Fruit fly (Drosophila melanogaster) whole organism, prepupa: ENCODE data around the gene MED17.

Experiments
- Blimp-1 ChIP-seq: fragments of 200-800 bp; sonication (Bioruptor generic); optimal IDR thresholded peaks from 3 replicates; lab custom pipeline; 2017; ENCODE audit warnings: missing biosample characterization, missing genetic modification characterization, mild to moderate bottlenecking, moderate library complexity, missing genetic modification reagents
- CG16779 ChIP-seq: fragments of 200-800 bp; sonication (Bioruptor generic); optimal IDR thresholded peaks from 3 replicates; lab custom pipeline; 2017; ENCODE audit warnings: missing biosample characterization, mild to moderate bottlenecking, missing genetic modification characterization
- Ets96B ChIP-seq: fragments of 200-800 bp; optimal IDR thresholded peaks from 2 replicates; lab custom pipeline; 2019; ENCODE audit warnings: missing biosample characterization, mild to moderate bottlenecking, missing genetic modification characterization, moderate library complexity
- Smox ChIP-seq: fragments of 200-800 bp; sonication (Bioruptor generic); optimal IDR thresholded peaks from 3 replicates; lab custom pipeline; 2016; ENCODE audit warnings: missing biosample characterization, missing genetic modification characterization
- Sox102F ChIP-seq: fragments of 200-800 bp; sonication (Bioruptor generic); optimal IDR thresholded peaks from 2 replicates; lab custom pipeline; 2016; ENCODE audit warnings: missing biosample characterization, mild to moderate bottlenecking, missing genetic modification characterization
- net ChIP-seq: fragments of 200-800 bp; sonication (Bioruptor generic); optimal IDR thresholded peaks from 3 replicates; lab custom pipeline; 2016; ENCODE audit warnings: missing biosample characterization, missing genetic modification characterization

DNA sequence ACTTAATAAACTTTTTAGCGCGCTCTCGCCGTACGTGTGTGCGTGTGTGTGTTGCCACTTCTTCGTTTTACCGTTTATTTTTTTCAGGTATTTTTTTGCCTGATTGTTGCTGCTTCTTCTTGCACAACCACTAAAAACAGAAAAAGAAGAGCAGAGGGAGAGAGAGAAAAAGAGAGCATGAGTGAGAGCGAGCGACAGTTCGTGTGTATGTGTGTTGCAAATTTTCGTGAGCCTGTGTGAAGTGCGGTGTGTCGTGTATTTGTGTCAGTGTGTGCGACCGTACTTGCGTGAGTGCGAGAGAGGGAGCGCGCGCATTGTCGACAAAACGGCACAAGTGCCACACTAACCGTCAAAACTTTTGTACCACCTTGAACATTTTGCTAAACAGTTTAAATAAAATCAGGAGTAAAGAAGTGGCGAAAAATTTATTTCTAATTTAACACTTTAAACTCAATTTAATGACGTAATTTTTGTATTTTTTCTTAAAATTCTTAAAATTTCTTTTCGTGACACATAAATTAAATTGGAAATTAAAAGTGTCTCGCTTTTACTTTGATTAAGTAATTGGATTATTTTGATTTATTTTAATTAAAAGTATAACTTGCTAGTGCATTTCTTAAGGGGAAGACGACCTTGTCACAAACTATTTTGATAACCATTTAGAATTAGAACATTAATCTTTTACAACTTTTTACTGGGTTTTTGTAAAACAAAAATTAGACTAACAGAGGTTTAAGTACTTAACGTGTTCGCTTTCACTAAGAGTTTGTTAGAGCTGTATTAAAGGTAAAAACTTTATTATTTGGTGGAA is 8.3 kb downstream of the MED17 start:
- TF ChIP-seq Smox (GFP tag; lab: Kevin White, UChicago) (peak; percentile 63), Ets96B (tag; lab: Kevin White, UChicago) (peak; percentile 84), Sox102F (GFP tag; lab: Kevin White, UChicago) (peak; percentile 50), net (GFP tag; lab: Kevin White, UChicago) (peak; percentile 81), CG16779 (tag; lab: Kevin White, UChicago) (peak; percentile 92), Blimp-1 (GFP tag; lab: Kevin White, UChicago) (peak; percentile 11)
